Worm (Caenorhabditis elegans): ENCODE results near the gene C45B11.9.

The C45B11.9 gene

DNA sequence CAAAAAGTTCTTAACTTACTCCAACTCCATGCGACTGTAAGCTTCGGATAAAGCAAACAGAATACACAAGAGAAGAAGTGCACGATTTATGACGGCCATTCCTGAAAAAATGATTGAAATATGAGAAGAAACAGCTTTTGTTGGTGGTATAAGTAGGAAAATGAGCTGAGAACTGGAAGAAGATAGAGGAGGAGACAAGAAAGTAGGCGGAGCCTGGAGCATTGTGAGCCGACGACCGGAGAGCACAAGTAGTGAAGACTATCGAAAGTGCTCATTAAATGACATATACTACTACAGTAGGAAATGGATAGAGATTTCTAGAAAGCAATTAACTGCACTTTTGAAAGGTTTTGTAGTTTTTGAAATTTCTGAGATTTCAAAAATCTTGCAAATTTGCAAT lies 25.4 kb downstream of the C45B11.9 start, which contains the start of gene nlp-80:
Gene nlp-80 (minus strand): TSS at position 101 of the 400 bp plus-strand sequence.
- TF ChIP-seq rec-8 (tag; optimal IDR thresholded peaks at IDR 0.05) (no peak), ceh-27 (GFP tag; optimal IDR thresholded peaks at IDR 0.05) (no peak), zim-3 (tag; optimal IDR thresholded peaks at IDR 0.05) (no peak), lin-40 (tag; optimal IDR thresholded peaks at IDR 0.05) (no peak), atf-7 (tag; optimal IDR thresholded peaks at IDR 0.05) (no peak), ceh-91 (GFP tag; IDR thresholded peaks at IDR 0.05) (no peak), somi-1 (GFP tag; optimal IDR thresholded peaks at IDR 0.05) (no peak), nhr-27 (tag; optimal IDR thresholded peaks at IDR 0.05) (no peak), F57C9.4 (tag; optimal IDR thresholded peaks at IDR 0.05) (no peak), lir-1 (GFP tag; conservative IDR thresholded peaks at IDR 0.05) (no peak), madf-3 (GFP tag; IDR thresholded peaks at IDR 0.05) (no peak), aptf-2 (GFP tag; conservative IDR thresholded peaks at IDR 0.05) (no peak), ztf-25 (GFP tag; IDR thresholded peaks at IDR 0.05) (no peak), nhr-80 (tag; optimal IDR thresholded peaks at IDR 0.05) (no peak), nhr-120 (GFP tag; IDR thresholded peaks at IDR 0.05) (no peak), madf-8 (GFP tag; conservative IDR thresholded peaks at IDR 0.05) (no peak), tbp1 (GFP tag; optimal IDR thresholded peaks at IDR 0.05) (no peak), hmg-1.2 (GFP tag; IDR thresholded peaks at IDR 0.05) (no peak)

ce11 chrV:11069277-11069676 lies 29.2 kb downstream of the C45B11.9 start, which contains the start of gene T04C12.8:
T04C12.8 (minus strand) TSS chrV:11069358.
- TF ChIP-seq ztf-22 (GFP tag; optimal IDR thresholded peaks at IDR 0.05) (peak; percentile 84), F55B11.4 (tag; optimal IDR thresholded peaks at IDR 0.05; ENCODE audit: borderline replicate concordance, insufficient read depth) (no peak), lin-40 (tag; optimal IDR thresholded peaks at IDR 0.05) (peak; percentile 34), tlf-1 (GFP tag; optimal IDR thresholded peaks at IDR 0.05) (peak; percentile 46), cebp-2 (GFP tag; IDR thresholded peaks at IDR 0.05) (no peak), dpl-1 (GFP tag; optimal IDR thresholded peaks at IDR 0.05) (no peak), nhr-80 (tag; optimal IDR thresholded peaks at IDR 0.05) (peak; percentile 95), lin-35 (GFP tag; optimal IDR thresholded peaks at IDR 0.05) (no peak), nhr-179 (tag; optimal IDR thresholded peaks at IDR 0.05) (no peak), atf-7 (tag; optimal IDR thresholded peaks at IDR 0.05) (peak; percentile 79), ets-4 (GFP tag; optimal IDR thresholded peaks at IDR 0.05) (peak; percentile 2), Y56A3A.18 (GFP tag; IDR thresholded peaks at IDR 0.05) (no peak), ceh-100 (GFP tag; IDR thresholded peaks at IDR 0.05) (no peak), B0336.3 (GFP tag; IDR thresholded peaks at IDR 0.05) (0 out of 2 replicates have a peak, but pooled peaks have one; percentile 24), snpc-4 (GFP tag; optimal IDR thresholded peaks at IDR 0.05) (no peak), snpc-4 (tag; optimal IDR thresholded peaks at IDR 0.05) (peak in 1 of 4 experiments; percentile 14), unc-62 (GFP tag; optimal IDR thresholded peaks at IDR 0.05) (peak; percentile 88), let-607 (tag; optimal IDR thresholded peaks at IDR 0.05) (peak in 1 of 2 experiments; percentile 27), attf-5 (GFP tag; optimal IDR thresholded peaks at IDR 0.05) (peak; percentile 25), die-1 (tag; optimal IDR thresholded peaks at IDR 0.05) (no peak), snpc-3.4 (tag; optimal IDR thresholded peaks at IDR 0.05) (no peak), tbp1 (GFP tag; optimal IDR thresholded peaks at IDR 0.05) (peak; percentile 9), attf-3 (GFP tag; conservative IDR thresholded peaks at IDR 0.05) (no peak), attf-6 (GFP tag; IDR thresholded peaks at IDR 0.05) (no peak), unc-130 (GFP tag; optimal IDR thresholded peaks at IDR 0.05) (no peak), F33H1.4 (GFP tag; IDR thresholded peaks at IDR 0.05) (no peak), hlh-26 (GFP tag; conservative IDR thresholded peaks at IDR 0.05) (no peak)
